Worm (Caenorhabditis elegans) whole organism, L1 larva: ENCODE data around the gene F21G4.3.

ENCODE experiments used
- lin-13 ChIP-seq: fragments of 150-350 bp; optimal IDR thresholded peaks from 2 replicates; lab custom pipeline; 2014; ENCODE audit warnings: missing biosample characterization, missing genetic modification reagents, missing genetic modification characterization
- nhr-28 ChIP-seq: fragments of 150-350 bp; optimal IDR thresholded peaks from 2 replicates; lab custom pipeline; 2014; ENCODE audit warnings: missing biosample characterization, missing genetic modification characterization
- unc-130 ChIP-seq: fragments of 150-350 bp; optimal IDR thresholded peaks from 2 replicates; lab custom pipeline; 2017; ENCODE audit warnings: missing biosample characterization, missing genetic modification characterization, inconsistent platforms

- no peak for TF ChIP-seq nhr-28 (tag; lab: Kevin White, UChicago)
- TF ChIP-seq lin-13 = no peak
- no peak for TF ChIP-seq unc-130 (tag; lab: Kevin White, UChicago)
These were observed 10.9 kb downstream of the F21G4.3 start, which contains the start of gene F21G4.5 for ce11 chrX:9905840-9906239.
